Fruit fly (Drosophila melanogaster): ENCODE measurements around the gene Drep4.

The Drep4 gene

dm6 chr2L:13245855-13246645 lies 40.2 kb downstream of the Drep4 start, which contains the start of gene CG16820:
Gene CG16820, plus strand, starts transcription at chr2L:13246232.
- TF ChIP-seq Pif1A (GFP tag; optimal IDR thresholded peaks at IDR 0.05) (no peak), CG12605 (GFP tag; IDR thresholded peaks at IDR 0.05) (peak; percentile 71), CG13204 (GFP tag; optimal IDR thresholded peaks at IDR 0.05) (no peak), Ets98B (GFP tag; IDR thresholded peaks at IDR 0.05) (peak; percentile 53; the same call in 1 of the 2 replicates)

- TF ChIP-seq CG17806 (tag; optimal IDR thresholded peaks at IDR 0.05) (no peak), CG13204 (GFP tag; optimal IDR thresholded peaks at IDR 0.05) (no peak), CG8301 (tag; optimal IDR thresholded peaks at IDR 0.05) (no peak), CG15710 (tag; optimal IDR thresholded peaks at IDR 0.05) (no peak), CG12605 (GFP tag; IDR thresholded peaks at IDR 0.05) (no peak), Pif1B (GFP tag; optimal IDR thresholded peaks at IDR 0.05) (no peak), gl (tag; optimal IDR thresholded peaks at IDR 0.05) (no peak), D1 (tag; optimal IDR thresholded peaks at IDR 0.05) (no peak), Pif1A (GFP tag; optimal IDR thresholded peaks at IDR 0.05) (no peak), CG9948 (tag; optimal IDR thresholded peaks at IDR 0.05) (no peak), fd96Ca (GFP tag; IDR thresholded peaks at IDR 0.05) (no peak), CG32121 (GFP tag; IDR thresholded peaks at IDR 0.05) (no peak), Snoo (tag; optimal IDR thresholded peaks at IDR 0.05) (no peak)
Measured at dm6 chr2L:13244759-13245308, 41.4 kb downstream of the Drep4 start.

dm6 chr2L:13239689-13240088 lies 46.6 kb downstream of the Drep4 start, which contains the start of gene Jhbp13:
Gene Jhbp13, plus strand, starts transcription at chr2L:13239989.
- TF ChIP-seq CG8301 (tag; optimal IDR thresholded peaks at IDR 0.05) (no peak), EcR (GFP tag; optimal IDR thresholded peaks at IDR 0.05) (no peak), D1 (tag; optimal IDR thresholded peaks at IDR 0.05) (no peak), Pif1A (GFP tag; optimal IDR thresholded peaks at IDR 0.05) (no peak), Pif1B (GFP tag; optimal IDR thresholded peaks at IDR 0.05) (no peak), CG10348 (GFP tag; IDR thresholded peaks at IDR 0.05) (no peak), CG14655 (GFP tag; optimal IDR thresholded peaks at IDR 0.05) (no peak), CG8159 (tag; optimal IDR thresholded peaks at IDR 0.05) (no peak), Ets98B (GFP tag; IDR thresholded peaks at IDR 0.05) (no peak)

- TF ChIP-seq Snoo (tag; optimal IDR thresholded peaks at IDR 0.05) = no peak
- no peak for TF ChIP-seq CG12605 (GFP tag; IDR thresholded peaks at IDR 0.05)
- TF ChIP-seq CG15710 (tag; optimal IDR thresholded peaks at IDR 0.05) = no peak
- no peak for TF ChIP-seq CG13204 (GFP tag; optimal IDR thresholded peaks at IDR 0.05)
- TF ChIP-seq CG14655 (GFP tag; optimal IDR thresholded peaks at IDR 0.05) = no peak
- TF ChIP-seq D1 (tag; optimal IDR thresholded peaks at IDR 0.05) = no peak
- no peak for TF ChIP-seq CG34367 (tag; optimal IDR thresholded peaks at IDR 0.05)
- TF ChIP-seq EcR (GFP tag; optimal IDR thresholded peaks at IDR 0.05) = no peak
- TF ChIP-seq fd96Ca (GFP tag; IDR thresholded peaks at IDR 0.05) = no peak
- no peak for TF ChIP-seq Pif1A (GFP tag; optimal IDR thresholded peaks at IDR 0.05)
- TF ChIP-seq CG10348 (GFP tag; IDR thresholded peaks at IDR 0.05) = no peak
- no peak for TF ChIP-seq CG32121 (GFP tag; IDR thresholded peaks at IDR 0.05)
- no peak for TF ChIP-seq CG4496 (GFP tag; IDR thresholded peaks at IDR 0.05)
- no peak for TF ChIP-seq gl (tag; optimal IDR thresholded peaks at IDR 0.05)
- no peak for TF ChIP-seq Ets98B (GFP tag; IDR thresholded peaks at IDR 0.05)
- no peak for TF ChIP-seq Pif1B (GFP tag; optimal IDR thresholded peaks at IDR 0.05)
- TF ChIP-seq CG8159 (tag; optimal IDR thresholded peaks at IDR 0.05) = no peak
Measured at dm6 chr2L:13236194-13236593, 50.1 kb downstream of the Drep4 start, which contains the start of gene Jhbp14. Gene Jhbp14, plus strand, starts transcription at chr2L:13236494.

dm6 chr2L:13234610-13235489 lies 51.4 kb downstream of the Drep4 start, which contains the start of gene Mabi:
Gene Mabi, minus strand, starts transcription at chr2L:13234660.
- TF ChIP-seq gl (tag; optimal IDR thresholded peaks at IDR 0.05) = no peak
- TF ChIP-seq D1 (tag; optimal IDR thresholded peaks at IDR 0.05) = no peak
- no peak for TF ChIP-seq Pif1A (GFP tag; optimal IDR thresholded peaks at IDR 0.05)
